Worm (Caenorhabditis elegans) whole organism, L1 larva: ENCODE measurements around the gene fat-1.

Experiments
- ces-1 ChIP-seq: fragments of 150-350 bp; optimal IDR thresholded peaks from 2 replicates; lab custom pipeline; 2014; ENCODE audit warnings: missing biosample characterization, missing genetic modification reagents, missing genetic modification characterization
- mdl-1 ChIP-seq, 2 experiments: fragments of 150-350 bp; optimal IDR thresholded peaks; 2 replicates each; lab custom pipeline; 2014 to 2017; ENCODE audit warnings: missing biosample characterization in 2 of 2, missing genetic modification characterization in 2 of 2, inconsistent platforms in 1 of 2

- no peak for TF ChIP-seq mdl-1 (tag; optimal IDR thresholded peaks at IDR 0.05; lab: Kevin White, UChicago)
- no peak for TF ChIP-seq ces-1
Measured at ce11 chrIV:13328059-13328458, 12.6 kb downstream of the fat-1 start, which contains the start of gene far-6.
